Fruit fly (Drosophila melanogaster) whole organism, larva: ENCODE measurements around the gene GlyRS.

Experiments used
- noc ChIP-seq: fragments of 200-800 bp; sonication (Bioruptor generic); optimal IDR thresholded peaks from 3 replicates; lab custom pipeline; 2019; ENCODE audit warnings: missing biosample characterization, mild to moderate bottlenecking, missing genetic modification characterization, moderate library complexity

The GlyRS gene

dm6 chr3L:15078347-15078746 lies 16.6 kb upstream of the GlyRS start, which contains the start of gene Or71a:
Gene Or71a (minus strand): TSS chr3L:15078447.
- no peak for TF ChIP-seq noc

DNA sequence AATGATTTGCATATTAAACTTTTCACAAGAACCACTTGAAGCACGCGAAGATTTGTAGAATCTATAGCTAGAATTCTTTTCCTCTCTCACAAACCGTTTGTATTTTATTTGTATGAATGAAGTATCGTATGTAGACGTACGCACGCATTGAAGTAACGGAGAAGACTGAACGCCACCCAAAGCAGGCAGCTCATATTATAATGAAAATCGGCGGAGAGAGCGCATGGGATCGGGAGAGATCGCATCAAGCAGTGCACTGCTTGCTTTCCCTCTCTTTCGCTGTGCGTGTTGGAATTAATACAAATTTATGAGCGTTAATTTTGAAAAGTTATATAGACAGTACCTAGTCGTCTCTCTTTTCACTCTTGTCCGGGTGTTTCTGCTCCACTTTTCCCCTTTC lies 15.7 kb upstream of the GlyRS start:
- TF ChIP-seq noc: no peak

- no peak for TF ChIP-seq noc
Observed at dm6 chr3L:15084288-15084687, 10.7 kb upstream of the GlyRS start.

DNA sequence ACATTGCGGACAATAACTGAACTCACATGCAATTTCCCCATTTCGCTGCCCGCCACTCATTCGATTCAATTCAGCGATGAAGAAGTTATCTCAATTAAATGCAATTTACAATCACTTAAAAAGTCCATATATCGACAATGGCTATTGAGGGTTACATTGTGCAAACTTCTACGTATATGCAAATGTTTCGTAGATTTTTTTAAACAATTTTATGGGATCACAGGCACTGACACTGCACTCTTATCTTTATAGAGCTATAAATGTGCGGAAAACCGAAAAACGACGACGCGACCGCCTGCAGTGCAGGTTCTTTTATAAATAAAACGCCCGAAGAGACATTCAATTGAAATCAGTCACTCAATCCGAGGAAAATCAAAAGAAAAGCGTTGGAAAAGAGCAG lies 6.7 kb upstream of the GlyRS start:
- no peak for TF ChIP-seq noc

DNA sequence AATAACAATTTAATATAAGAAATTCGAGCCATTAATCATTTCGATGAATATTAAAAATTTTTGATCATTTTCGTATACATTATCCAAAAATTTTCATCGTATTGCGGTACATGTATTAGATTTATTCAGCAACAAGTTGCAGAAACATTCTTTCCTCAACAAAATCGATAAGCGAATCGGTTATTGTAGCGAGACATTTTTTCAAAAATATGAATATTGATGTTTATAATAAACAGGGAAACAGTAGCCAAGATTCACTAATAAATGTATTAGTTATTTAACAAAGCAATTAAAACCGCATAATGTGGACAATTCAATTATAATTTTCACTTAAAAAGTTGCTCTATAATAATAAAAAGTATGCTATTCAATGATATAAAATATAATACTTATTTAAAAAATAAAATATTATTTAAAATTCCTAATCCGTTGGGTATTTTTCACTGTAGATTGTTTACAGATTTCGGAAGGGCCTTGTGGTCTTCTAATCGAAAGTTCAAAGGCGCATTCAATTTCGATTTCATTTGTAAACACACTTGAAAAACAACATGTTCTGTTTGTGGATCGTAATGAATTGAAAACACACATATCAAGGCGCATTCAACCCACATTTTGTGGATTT lies 5.7 kb upstream of the GlyRS start:
- no peak for TF ChIP-seq noc

DNA sequence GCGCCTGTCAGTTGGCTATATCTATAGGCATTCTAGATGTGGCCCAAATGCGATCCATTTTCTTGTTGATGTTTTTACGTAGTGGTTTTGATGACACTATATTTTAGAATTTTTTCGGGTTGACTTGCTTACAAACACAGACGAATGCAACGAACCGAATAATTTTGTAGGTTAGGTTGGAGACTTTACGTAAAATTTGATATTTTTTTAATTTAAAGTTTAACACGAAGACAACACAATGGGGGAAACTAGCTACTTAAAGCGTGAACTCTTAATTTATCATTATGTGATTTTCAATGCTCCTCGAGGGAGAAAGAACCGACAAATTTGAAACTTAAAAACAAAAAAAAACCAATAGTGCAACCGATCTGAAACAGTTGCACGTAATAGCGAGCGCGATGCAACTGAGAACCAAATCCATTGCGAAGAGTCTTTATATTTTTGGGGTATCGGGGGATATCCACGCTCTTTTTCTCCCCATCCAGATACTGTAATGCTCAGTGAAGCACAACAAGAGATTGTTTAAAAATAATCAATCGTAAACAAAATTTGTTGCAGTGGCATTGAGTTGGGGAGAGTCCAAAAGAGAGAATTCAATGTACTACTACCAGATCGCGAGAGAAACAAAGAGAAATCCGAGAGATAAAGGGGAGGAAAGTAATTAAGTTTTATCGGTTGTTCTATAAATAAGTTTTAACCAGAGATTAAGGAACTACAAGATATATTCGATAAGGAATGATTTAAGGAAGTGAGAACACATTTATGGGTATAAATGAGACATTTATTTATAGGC lies 4.9 kb upstream of the GlyRS start:
- no peak for TF ChIP-seq noc

DNA sequence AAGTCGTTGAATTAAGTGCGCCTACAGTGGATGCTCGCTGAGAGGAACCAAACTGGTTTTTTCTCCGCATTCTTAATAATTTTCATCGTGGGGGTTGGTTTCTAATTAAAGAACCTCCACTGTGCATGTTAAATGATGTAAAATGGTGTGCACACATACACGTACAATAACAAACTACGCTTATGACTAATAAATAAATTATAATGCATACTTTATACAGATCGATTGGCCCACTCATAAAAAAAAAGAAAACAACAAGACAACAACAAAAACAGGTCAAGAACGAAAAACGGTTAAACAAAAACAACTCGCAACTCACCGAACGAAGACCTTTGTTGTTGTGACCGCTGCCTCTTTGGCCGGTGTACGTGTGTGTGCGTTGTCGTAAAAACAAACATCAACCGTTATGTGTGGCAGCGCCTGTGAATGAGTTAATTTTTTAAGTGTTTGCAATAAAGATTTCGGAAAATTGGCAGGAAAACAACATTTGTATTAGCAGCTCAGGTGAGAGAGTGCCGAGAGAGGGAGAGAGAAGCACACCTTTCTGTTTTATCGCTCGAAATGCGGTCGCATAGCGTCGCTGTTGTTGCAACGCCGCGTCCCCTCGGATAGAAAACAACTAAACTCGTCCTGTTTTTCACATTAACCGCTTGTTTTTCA lies 883 bp upstream of the GlyRS start:
- no peak for TF ChIP-seq noc

dm6 chr3L:15097878-15098520 lies 3.1 kb downstream of the GlyRS start, which contains the start of gene Ctps:
Gene Ctps (plus strand): TSS chr3L:15097914.
- TF ChIP-seq noc: no peak

dm6 chr3L:15098659-15099512 lies 3.9 kb downstream of the GlyRS start:
- peak; percentile 69 for TF ChIP-seq noc

dm6 chr3L:15099541-15099940 lies 4.6 kb downstream of the GlyRS start:
- no peak for TF ChIP-seq noc

DNA sequence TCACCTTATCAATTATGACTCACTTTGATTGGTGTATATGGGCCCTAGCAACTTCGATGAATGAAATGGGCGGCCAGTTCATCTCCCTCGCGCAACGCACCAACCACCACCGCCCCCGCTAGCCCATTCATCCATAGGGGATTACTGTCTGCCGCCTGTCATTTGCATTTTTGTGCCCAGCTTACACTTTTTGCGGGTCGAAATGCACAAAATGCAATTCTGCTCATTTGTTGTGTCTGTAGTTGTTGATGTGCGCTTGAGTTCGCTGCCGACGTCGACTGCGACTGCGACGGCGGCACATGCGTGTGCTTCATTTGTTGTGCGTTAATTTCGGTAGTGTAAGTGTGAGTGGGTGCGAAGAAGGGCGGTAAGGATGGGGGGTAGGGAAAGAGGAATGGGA lies 6.0 kb downstream of the GlyRS start:
- TF ChIP-seq noc: no peak

DNA sequence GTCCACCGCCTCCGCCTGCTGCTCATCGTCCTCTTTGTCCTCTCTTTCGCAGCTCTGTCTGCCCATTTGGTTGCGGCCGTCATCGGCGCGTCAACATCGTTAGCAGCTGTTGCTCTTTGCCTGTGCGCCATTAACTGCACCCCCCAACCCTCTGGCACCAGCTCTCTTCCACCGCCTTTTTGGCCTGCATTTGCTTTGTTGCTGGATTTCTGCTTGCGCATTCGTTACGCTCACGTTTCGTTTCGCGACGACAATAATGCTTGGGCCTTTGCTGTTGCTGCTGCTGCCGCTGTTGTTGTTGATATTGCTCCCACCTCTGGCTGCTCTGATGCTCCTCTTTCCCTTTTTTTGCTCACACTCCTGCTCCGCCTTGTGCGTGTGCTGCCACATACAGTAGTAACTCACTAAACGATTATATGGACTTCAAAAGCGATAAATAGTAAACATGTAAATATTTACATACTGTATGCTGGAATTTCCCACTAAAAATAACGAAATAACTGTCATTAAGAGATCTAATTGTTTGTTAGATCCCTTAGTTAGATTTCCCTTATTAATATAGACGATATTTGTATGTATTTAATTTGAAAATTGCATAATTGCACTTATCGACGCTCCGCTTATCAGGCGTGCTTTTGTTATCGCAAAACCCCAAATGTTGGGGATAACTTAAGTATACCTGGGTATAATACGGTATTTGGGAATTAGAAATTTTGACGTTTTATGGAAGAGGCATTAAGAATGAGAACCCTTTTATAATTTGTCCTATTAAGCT lies 6.9 kb downstream of the GlyRS start:
- TF ChIP-seq noc: no peak

dm6 chr3L:15102669-15103309 lies 7.8 kb downstream of the GlyRS start:
- TF ChIP-seq noc: no peak

DNA sequence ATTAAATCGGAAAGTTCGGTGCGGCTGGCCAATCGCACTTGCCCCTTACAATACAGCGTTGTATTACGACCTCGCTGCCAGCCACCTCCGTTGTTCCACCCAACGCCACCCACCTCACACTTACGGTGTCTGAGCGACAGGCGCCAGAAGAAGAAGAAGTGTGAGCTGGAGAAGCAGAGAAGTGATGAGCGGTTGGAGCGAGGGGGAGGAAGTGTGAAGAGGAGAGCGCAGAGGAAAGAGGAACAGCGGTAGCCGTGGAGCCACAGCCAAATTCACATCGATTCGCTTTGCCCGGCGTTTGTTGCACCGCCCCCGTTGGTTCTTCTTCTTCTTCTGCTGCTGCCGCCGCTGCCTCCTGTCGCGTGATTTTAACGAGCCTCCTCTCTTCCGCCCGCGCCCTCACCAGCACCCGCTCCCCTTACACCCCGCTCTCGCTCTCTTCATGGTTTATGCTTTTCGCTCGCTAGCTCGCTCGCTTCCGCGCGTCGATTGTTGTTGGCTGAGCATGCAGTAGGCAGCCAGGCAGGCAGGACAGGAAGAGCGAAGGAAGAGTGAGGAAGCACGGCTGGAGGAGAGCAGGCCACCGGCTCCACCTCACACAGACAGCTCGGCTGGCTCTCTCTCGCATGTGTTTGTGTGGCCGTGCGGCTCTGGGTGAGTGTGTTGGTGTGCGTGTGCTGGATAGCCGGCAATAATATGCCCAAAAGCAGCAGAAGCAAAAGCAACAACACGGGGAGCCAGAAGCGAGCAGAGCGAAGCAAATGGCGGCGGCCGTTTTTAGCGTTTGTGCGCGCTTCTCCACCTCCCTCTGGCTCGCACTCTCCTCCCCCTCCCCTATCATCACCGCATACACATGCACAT lies 9.3 kb downstream of the GlyRS start:
- no peak for TF ChIP-seq noc
